Fruit fly (Drosophila melanogaster) whole organism, embryonic: ENCODE measurements around the gene Cul2.

Experiments used
- Atf-2 ChIP-seq: fragments of 200-800 bp; sonication (Bioruptor generic); optimal IDR thresholded peaks from 2 replicates; lab custom pipeline; 2016; ENCODE audit warnings: missing biosample characterization, missing genetic modification characterization
- CG10147 ChIP-seq: fragments of 200-800 bp; sonication (Bioruptor generic); optimal IDR thresholded peaks from 2 replicates; lab custom pipeline; 2019; ENCODE audit warnings: missing biosample characterization, mild to moderate bottlenecking, missing genetic modification characterization, moderate library complexity
- CG10543 ChIP-seq: fragments of 200-800 bp; sonication (Bioruptor generic); optimal IDR thresholded peaks from 3 replicates; lab custom pipeline; 2017; ENCODE audit warnings: missing biosample characterization, mild to moderate bottlenecking, missing genetic modification characterization, moderate library complexity
- CG10959 ChIP-seq: fragments of 200-800 bp; sonication (Bioruptor generic); IDR thresholded peaks from 2 replicates; pipeline ENCODE4 v1.3.6; 2022; ENCODE audit warnings: missing biosample characterization, missing genetic modification characterization
- CG11696 ChIP-seq: fragments of 200-800 bp; sonication (Bioruptor generic); IDR thresholded peaks from 2 replicates; pipeline ENCODE4 v1.3.6; 2022; ENCODE audit warnings: missing biosample characterization, missing genetic modification characterization
- CG12391 ChIP-seq: fragments of 200-800 bp; sonication (Bioruptor generic); optimal IDR thresholded peaks from 3 replicates; lab custom pipeline; 2018; ENCODE audit warnings: missing biosample characterization, mild to moderate bottlenecking, missing genetic modification characterization, moderate library complexity
- CG12942 ChIP-seq: fragments of 200-800 bp; sonication (Bioruptor generic); optimal IDR thresholded peaks from 3 replicates; lab custom pipeline; 2016; ENCODE audit warnings: missing biosample characterization, missing genetic modification characterization
- CG15514 ChIP-seq: fragments of 200-800 bp; sonication (Bioruptor generic); optimal IDR thresholded peaks from 3 replicates; lab custom pipeline; 2017; ENCODE audit warnings: missing biosample characterization, missing genetic modification characterization, mild to moderate bottlenecking, moderate library complexity, missing genetic modification reagents
- CG1792 ChIP-seq: fragments of 200-800 bp; sonication (Bioruptor generic); optimal IDR thresholded peaks from 2 replicates; lab custom pipeline; 2016; ENCODE audit warnings: missing biosample characterization, missing genetic modification characterization
- CG1832 ChIP-seq: fragments of 200-800 bp; sonication (Bioruptor generic); optimal IDR thresholded peaks from 2 replicates; lab custom pipeline; 2017; ENCODE audit warnings: missing biosample characterization, mild to moderate bottlenecking, missing genetic modification characterization, inconsistent platforms
- CG2120 ChIP-seq: fragments of 200-800 bp; sonication (Bioruptor generic); optimal IDR thresholded peaks from 3 replicates; lab custom pipeline; 2016; ENCODE audit warnings: missing biosample characterization, missing genetic modification characterization
- CG31224 ChIP-seq: fragments of 200-800 bp; sonication (Bioruptor generic); IDR thresholded peaks from 2 replicates; pipeline ENCODE4 v1.3.6; 2022; ENCODE audit warnings: missing biosample characterization, missing genetic modification characterization
- CG6683 ChIP-seq: fragments of 200-800 bp; sonication (Bioruptor generic); optimal IDR thresholded peaks from 2 replicates; lab custom pipeline; 2017; ENCODE audit warnings: missing biosample characterization, mild to moderate bottlenecking, missing genetic modification characterization, missing genetic modification reagents
- CG9437 ChIP-seq: fragments of 200-800 bp; sonication (Bioruptor generic); optimal IDR thresholded peaks from 2 replicates; lab custom pipeline; 2018; ENCODE audit warnings: missing biosample characterization, mild to moderate bottlenecking, missing genetic modification characterization
- CG9727 ChIP-seq: fragments of 200-800 bp; sonication (Bioruptor generic); optimal IDR thresholded peaks from 3 replicates; lab custom pipeline; 2017; ENCODE audit warnings: missing biosample characterization, mild to moderate bottlenecking, missing genetic modification characterization
- CHES-1-like ChIP-seq: fragments of 200-800 bp; sonication (Bioruptor generic); optimal IDR thresholded peaks from 2 replicates; lab custom pipeline; 2016; ENCODE audit warnings: missing biosample characterization, missing genetic modification characterization
- CkIIα-i1 ChIP-seq: fragments of 200-800 bp; sonication (Bioruptor generic); IDR thresholded peaks from 2 replicates; pipeline ENCODE4 v1.3.6; 2022; ENCODE audit warnings: missing biosample characterization, missing genetic modification characterization
- Dad ChIP-seq: fragments of 200-800 bp; sonication (Bioruptor generic); optimal IDR thresholded peaks from 3 replicates; lab custom pipeline; 2016; ENCODE audit warnings: missing biosample characterization, missing genetic modification characterization
- Dp ChIP-seq: fragments of 200-800 bp; sonication (Bioruptor generic); optimal IDR thresholded peaks from 2 replicates; lab custom pipeline; 2018; ENCODE audit warnings: missing biosample characterization, mild to moderate bottlenecking, missing genetic modification characterization, moderate library complexity
- Elba2 ChIP-seq: fragments of 200-800 bp; sonication (Bioruptor generic); optimal IDR thresholded peaks from 3 replicates; lab custom pipeline; 2016; ENCODE audit warnings: missing biosample characterization, missing genetic modification characterization
- Ets65A ChIP-seq: fragments of 200-800 bp; sonication (Bioruptor generic); peaks from one replicate; lab custom pipeline; 2016; ENCODE audit warnings: missing biosample characterization, missing genetic modification characterization
- Gsc ChIP-seq: fragments of 200-800 bp; sonication (Bioruptor generic); IDR thresholded peaks from 2 replicates; pipeline ENCODE4 v1.3.6; 2022; ENCODE audit warnings: missing biosample characterization, missing genetic modification characterization
- H15 ChIP-seq: fragments of 200-800 bp; sonication (Bioruptor generic); IDR thresholded peaks from 3 replicates; pipeline ENCODE4 v1.3.6; 2022; ENCODE audit warnings: missing biosample characterization, missing genetic modification characterization
- Hey ChIP-seq: fragments of 200-800 bp; sonication (Bioruptor generic); optimal IDR thresholded peaks from 3 replicates; lab custom pipeline; 2018; ENCODE audit warnings: missing biosample characterization, mild to moderate bottlenecking, missing genetic modification characterization
- Lim3 ChIP-seq: fragments of 200-800 bp; sonication (Bioruptor generic); IDR thresholded peaks from 2 replicates; pipeline ENCODE4 v1.3.6; 2022; ENCODE audit warnings: missing biosample characterization, missing genetic modification characterization
- MBD-R2 ChIP-seq: fragments of 200-800 bp; sonication (Bioruptor generic); IDR thresholded peaks from 2 replicates; pipeline ENCODE4 v1.3.6; 2022; ENCODE audit warnings: missing biosample characterization, missing genetic modification characterization
- Poxn ChIP-seq: fragments of 200-800 bp; sonication (Bioruptor generic); IDR thresholded peaks from 2 replicates; pipeline ENCODE4 v1.3.6; 2022; ENCODE audit warnings: missing biosample characterization, missing genetic modification characterization
- Taf1 ChIP-seq: fragments of 200-800 bp; sonication (Bioruptor generic); IDR thresholded peaks from 2 replicates; pipeline ENCODE4 v1.3.6; 2022; ENCODE audit warnings: missing biosample characterization, missing genetic modification characterization
- Tbp ChIP-seq: fragments of >200 bp; optimal IDR thresholded peaks from 2 replicates; lab custom pipeline; 2018; ENCODE audit warnings: missing biosample characterization, missing genetic modification characterization
- ab ChIP-seq: fragments of 200-800 bp; sonication (Bioruptor generic); optimal IDR thresholded peaks from 2 replicates; lab custom pipeline; 2016; ENCODE audit warnings: missing biosample characterization, missing genetic modification characterization
- ara ChIP-seq: fragments of 200-800 bp; sonication (Bioruptor generic); IDR thresholded peaks from 2 replicates; pipeline ENCODE4 v1.3.6; 2022; ENCODE audit warnings: missing biosample characterization, missing genetic modification characterization
- az2 ChIP-seq: fragments of 200-800 bp; sonication (Bioruptor generic); optimal IDR thresholded peaks from 3 replicates; lab custom pipeline; 2016; ENCODE audit warnings: missing biosample characterization, missing genetic modification characterization
- cad ChIP-seq: fragments of >200 bp; optimal IDR thresholded peaks from 2 replicates; lab custom pipeline; 2017; ENCODE audit warnings: missing biosample characterization, missing genetic modification characterization
- cas ChIP-seq: fragments of 200-800 bp; sonication (Bioruptor generic); IDR thresholded peaks from 2 replicates; pipeline ENCODE4 v1.3.6; 2022; ENCODE audit warnings: missing biosample characterization, missing genetic modification characterization
- chn ChIP-seq: fragments of 200-800 bp; sonication (Bioruptor generic); optimal IDR thresholded peaks from 2 replicates; lab custom pipeline; 2016; ENCODE audit warnings: missing biosample characterization, missing genetic modification characterization
- crol ChIP-seq: fragments of 200-800 bp; sonication (Bioruptor generic); IDR thresholded peaks from 2 replicates; pipeline ENCODE4 v1.3.6; 2022; ENCODE audit warnings: missing biosample characterization, missing genetic modification characterization
- cwo ChIP-seq: fragments of 200-800 bp; sonication (Bioruptor generic); optimal IDR thresholded peaks from 3 replicates; lab custom pipeline; 2017; ENCODE audit warnings: missing biosample characterization, missing genetic modification characterization, mild to moderate bottlenecking, moderate library complexity, missing genetic modification reagents
- danr ChIP-seq: fragments of 200-800 bp; sonication (Bioruptor generic); IDR thresholded peaks from 2 replicates; pipeline ENCODE4 v1.3.6; 2022; ENCODE audit warnings: missing biosample characterization, missing genetic modification characterization
- ewg ChIP-seq: fragments of 200-800 bp; sonication (Bioruptor generic); optimal IDR thresholded peaks from 3 replicates; lab custom pipeline; 2017; ENCODE audit warnings: mild to moderate bottlenecking, missing biosample characterization, missing genetic modification reagents, missing genetic modification characterization
- gce ChIP-seq: fragments of 200-800 bp; sonication (Bioruptor generic); IDR thresholded peaks from 3 replicates; pipeline ENCODE4 v1.3.6; 2022; ENCODE audit warnings: missing biosample characterization, missing genetic modification characterization
- her ChIP-seq: fragments of 200-800 bp; sonication (Bioruptor generic); optimal IDR thresholded peaks from 2 replicates; lab custom pipeline; 2016; ENCODE audit warnings: missing biosample characterization, missing genetic modification characterization
- lilli ChIP-seq: fragments of 200-800 bp; sonication (Bioruptor generic); optimal IDR thresholded peaks from 3 replicates; lab custom pipeline; 2016; ENCODE audit warnings: missing biosample characterization, missing genetic modification characterization
- nom ChIP-seq: fragments of 200-800 bp; sonication (Bioruptor generic); optimal IDR thresholded peaks from 2 replicates; lab custom pipeline; 2017; ENCODE audit warnings: missing biosample characterization, missing genetic modification characterization, mild to moderate bottlenecking, moderate library complexity, missing genetic modification reagents
- oc ChIP-seq: fragments of 200-800 bp; sonication (Bioruptor generic); optimal IDR thresholded peaks from 2 replicates; lab custom pipeline; 2018; ENCODE audit warnings: missing biosample characterization, mild to moderate bottlenecking, missing genetic modification characterization, moderate library complexity
- rib ChIP-seq: fragments of 200-800 bp; sonication (Bioruptor generic); IDR thresholded peaks from 2 replicates; pipeline ENCODE4 v1.3.6; 2022; ENCODE audit warnings: missing biosample characterization, missing genetic modification characterization
- sens ChIP-seq: fragments of 200-800 bp; sonication (Bioruptor generic); peaks from one replicate; lab custom pipeline; 2016; ENCODE audit warnings: missing biosample characterization, missing genetic modification characterization
- sima ChIP-seq: fragments of 200-800 bp; sonication (Bioruptor generic); optimal IDR thresholded peaks from 2 replicates; lab custom pipeline; 2016; ENCODE audit warnings: missing biosample characterization, missing genetic modification characterization
- yki ChIP-seq: fragments of >200 bp; optimal IDR thresholded peaks from 3 replicates; lab custom pipeline; 2018

The Cul2 gene

dm6 chr2L:21677480-21677930 lies 19.0 kb downstream of the Cul2 start, which contains the start of gene CG2225 (continued):
- TF ChIP-seq oc (no peak), CG15514 (GFP tag; lab: Kevin White, UChicago) (peak; percentile 58)

- TF ChIP-seq Poxn (GFP tag; lab: Robert Waterston, UW) (no peak), az2 (GFP tag; lab: Kevin White, UChicago) (peak; percentile 56), CG31224 (GFP tag; lab: Robert Waterston, UW) (peak; percentile 57), CG9727 (GFP tag; lab: Kevin White, UChicago) (peak; percentile 43), CHES-1-like (peak; percentile 71), CG6683 (GFP tag; lab: Kevin White, UChicago) (peak; percentile 28), Taf1 (GFP tag; lab: Robert Waterston, UW) (no peak; the same call in 1 of the 2 replicates), Elba2 (GFP tag; lab: Kevin White, UChicago) (no peak), CG10543 (peak; percentile 95), CkIIα-i1 (GFP tag; lab: Robert Waterston, UW) (no peak), sima (GFP tag; lab: Kevin White, UChicago) (no peak), CG1792 (GFP tag; lab: Kevin White, UChicago) (peak; percentile 18), CG2120 (GFP tag; lab: Kevin White, UChicago) (peak; percentile 55), CG10147 (peak; percentile 62), Dp (peak; percentile 21), Gsc (no peak), yki (lab: Kevin White, UChicago) (no peak), CG12942 (GFP tag; lab: Kevin White, UChicago) (peak; percentile 47), ewg (GFP tag; lab: Kevin White, UChicago) (peak; percentile 50), Atf-2 (GFP tag; lab: Kevin White, UChicago) (peak; percentile 55), sens (GFP tag; lab: Kevin White, UChicago) (peak; percentile 91), rib (GFP tag; lab: Robert Waterston, UW) (no peak; the same call in none of the 2 replicates), MBD-R2 (GFP tag; lab: Robert Waterston, UW) (peak; percentile 65), her (GFP tag; lab: Kevin White, UChicago) (peak; percentile 83), Tbp (GFP tag; lab: Kevin White, UChicago) (peak; percentile 49), danr (GFP tag; lab: Robert Waterston, UW) (no peak), Ets65A (peak; percentile 79), ara (GFP tag; lab: Robert Waterston, UW) (no peak), CG12391 (peak; percentile 86), Hey (tag; lab: Kevin White, UChicago) (peak; percentile 83), chn (GFP tag; lab: Kevin White, UChicago) (peak; percentile 65), Dad (GFP tag; lab: Kevin White, UChicago) (peak; percentile 65), CG9437 (peak; percentile 78), cas (GFP tag; lab: Robert Waterston, UW) (no peak), cad (GFP tag; lab: Kevin White, UChicago) (no peak), lilli (GFP tag; lab: Kevin White, UChicago) (peak; percentile 76), nom (GFP tag; lab: Kevin White, UChicago) (peak; percentile 79), CG1832 (no peak), Lim3 (GFP tag; lab: Robert Waterston, UW) (no peak), ab (GFP tag; lab: Kevin White, UChicago) (no peak), crol (GFP tag; lab: Robert Waterston, UW) (no peak), CG11696 (GFP tag; lab: Robert Waterston, UW) (no peak), H15 (peak; percentile 76; the same call in 2 of the 3 replicates), cwo (GFP tag; lab: Kevin White, UChicago) (peak; percentile 58), gce (GFP tag; lab: Robert Waterston, UW) (peak; percentile 72; the same call in 2 of the 3 replicates), CG10959 (peak; percentile 12; the same call in 1 of the 2 replicates)
Measured at dm6 chr2L:21681322-21682268, 23.1 kb downstream of the Cul2 start, which contains the start of gene eEF2. TSS of gene eEF2 (minus strand) at chr2L:21682164.
